Fruit fly (Drosophila melanogaster) whole organism, wandering third instar larva: ENCODE measurements around the gene CG4390.

Experiments
- Abd-B ChIP-seq: fragments of >200 bp; optimal IDR thresholded peaks from 2 replicates; lab custom pipeline; 2017; ENCODE audit warnings: missing biosample characterization, missing genetic modification characterization
- CG32264 ChIP-seq: fragments of 200-800 bp; sonication (Bioruptor generic); optimal IDR thresholded peaks from 2 replicates; lab custom pipeline; 2016; ENCODE audit warnings: missing biosample characterization, missing genetic modification characterization
- CG9705 ChIP-seq: fragments of 200-800 bp; sonication (Bioruptor generic); optimal IDR thresholded peaks from 2 replicates; lab custom pipeline; 2018; ENCODE audit warnings: missing biosample characterization, mild to moderate bottlenecking, missing genetic modification characterization
- CrebA ChIP-seq: fragments of 200-800 bp; sonication (Bioruptor generic); optimal IDR thresholded peaks from 2 replicates; lab custom pipeline; 2016; ENCODE audit warnings: missing biosample characterization, mild to moderate bottlenecking, missing genetic modification characterization, borderline replicate concordance
- Dfd ChIP-seq: fragments of >200 bp; optimal IDR thresholded peaks from 2 replicates; lab custom pipeline; 2017; ENCODE audit warnings: missing biosample characterization, missing genetic modification characterization
- Dif ChIP-seq: fragments of 200-275, 200-300 bp; sonication (Bioruptor generic); optimal IDR thresholded peaks from 2 replicates; lab custom pipeline; 2018; ENCODE audit warnings: missing biosample characterization, missing genetic modification characterization; ENCODE audit not compliant: partially characterized antibody
- GATAd ChIP-seq: sonication (Bioruptor generic); optimal IDR thresholded peaks from 2 replicates; lab custom pipeline; 2016; ENCODE audit warnings: missing biosample characterization, missing genetic modification characterization
- HLH106 ChIP-seq: fragments of 200-800 bp; optimal IDR thresholded peaks from 3 replicates; lab custom pipeline; 2019; ENCODE audit warnings: missing biosample characterization, mild to moderate bottlenecking, missing genetic modification characterization, moderate library complexity
- Hnf4 ChIP-seq: fragments of 200-800 bp; sonication (Bioruptor generic); optimal IDR thresholded peaks from 2 replicates; lab custom pipeline; 2016; ENCODE audit warnings: missing biosample characterization, mild to moderate bottlenecking, missing genetic modification characterization
- Hr78 ChIP-seq: fragments of >200 bp; optimal IDR thresholded peaks from 2 replicates; lab custom pipeline; 2017; ENCODE audit warnings: missing biosample characterization, missing genetic modification characterization
- Hr83 ChIP-seq: fragments of 200-300 bp; sonication (Bioruptor generic); optimal IDR thresholded peaks from 2 replicates; lab custom pipeline; 2016; ENCODE audit warnings: missing biosample characterization, mild to moderate bottlenecking, missing genetic modification characterization, moderate library complexity; ENCODE audit not compliant: poor library complexity, severe bottlenecking
- Jra ChIP-seq: sonication (Bioruptor generic); optimal IDR thresholded peaks from 2 replicates; lab custom pipeline; 2016; ENCODE audit warnings: missing biosample characterization, missing genetic modification characterization
- Mio ChIP-seq: sonication (Bioruptor generic); optimal IDR thresholded peaks from 2 replicates; lab custom pipeline; 2016; ENCODE audit warnings: missing biosample characterization, missing genetic modification characterization
- Myc ChIP-seq: fragments of >200 bp; optimal IDR thresholded peaks from 2 replicates; lab custom pipeline; 2017
- N ChIP-seq: fragments of >200 bp; optimal IDR thresholded peaks from 2 replicates; lab custom pipeline; 2018; ENCODE audit warnings: missing biosample characterization, missing external identifiers, missing genetic modification characterization
- OdsH ChIP-seq: fragments of 200-800 bp; sonication (Bioruptor generic); optimal IDR thresholded peaks from 2 replicates; lab custom pipeline; 2016; ENCODE audit warnings: missing biosample characterization, mild to moderate bottlenecking, missing genetic modification characterization
- Rel ChIP-seq, 2 experiments: fragments of 200-800 bp; sonication (Bioruptor generic) in 1 of 2; optimal IDR thresholded peaks; 2 replicates in 1 of 2; 3 replicates in 1 of 2; lab custom pipeline; 2016 to 2019; ENCODE audit warnings: mild to moderate bottlenecking in 2 of 2, missing biosample characterization in 2 of 2, missing genetic modification characterization in 2 of 2, moderate library complexity in 1 of 2
- Sp1 ChIP-seq: fragments of 200-800 bp; sonication (Bioruptor generic); optimal IDR thresholded peaks from 3 replicates; lab custom pipeline; 2019; ENCODE audit warnings: missing biosample characterization, mild to moderate bottlenecking, missing genetic modification characterization, moderate library complexity
- Vsx2 ChIP-seq: fragments of 200-300, 225-300 bp; sonication (Bioruptor generic); optimal IDR thresholded peaks from 2 replicates; lab custom pipeline; 2018; ENCODE audit warnings: missing biosample characterization, missing genetic modification characterization; ENCODE audit not compliant: partially characterized antibody
- br ChIP-seq: fragments of 200-800 bp; sonication (Bioruptor generic); optimal IDR thresholded peaks from 2 replicates; lab custom pipeline; 2016; ENCODE audit warnings: missing biosample characterization, missing genetic modification characterization
- brk ChIP-seq: fragments of 200-800 bp; sonication (Bioruptor generic); optimal IDR thresholded peaks from 2 replicates; lab custom pipeline; 2016; ENCODE audit warnings: missing biosample characterization, mild to moderate bottlenecking, missing genetic modification characterization
- dl ChIP-seq, 2 experiments: fragments of 175-275, 200-275 bp in 1 of 2; fragments of 200-275 bp in 1 of 2; sonication (Bioruptor generic); optimal IDR thresholded peaks; lab custom pipeline; 2018; ENCODE audit warnings: mild to moderate bottlenecking in 2 of 2, missing biosample characterization in 2 of 2, missing genetic modification characterization in 2 of 2, moderate library complexity in 2 of 2; ENCODE audit not compliant: partially characterized antibody in 2 of 2, insufficient read depth in 1 of 2
- dmrt93B ChIP-seq: fragments of 200-800 bp; sonication (Bioruptor generic); optimal IDR thresholded peaks from 2 replicates; lab custom pipeline; 2018; ENCODE audit warnings: missing biosample characterization, mild to moderate bottlenecking, missing genetic modification characterization
- dsf ChIP-seq: sonication (Bioruptor generic); optimal IDR thresholded peaks from 2 replicates; lab custom pipeline; 2016; ENCODE audit warnings: missing biosample characterization, missing genetic modification characterization, borderline replicate concordance
- ey ChIP-seq: fragments of 200-800 bp; sonication (Bioruptor generic); optimal IDR thresholded peaks from 2 replicates; lab custom pipeline; 2016; ENCODE audit warnings: missing biosample characterization, missing genetic modification characterization
- foxo ChIP-seq, 2 experiments: fragments of 200-800 bp; sonication (Bioruptor generic); optimal IDR thresholded peaks; 2 replicates in 1 of 2; 3 replicates in 1 of 2; lab custom pipeline; 2016 to 2017; ENCODE audit warnings: missing biosample characterization in 2 of 2, missing genetic modification characterization in 2 of 2
- fru ChIP-seq: fragments of 200-800 bp; sonication (Bioruptor generic); optimal IDR thresholded peaks from 3 replicates; lab custom pipeline; 2016; ENCODE audit warnings: missing biosample characterization, mild to moderate bottlenecking, missing genetic modification characterization
- h ChIP-seq: fragments of 200-800 bp; sonication (Bioruptor generic); optimal IDR thresholded peaks from 3 replicates; lab custom pipeline; 2016; ENCODE audit warnings: missing biosample characterization, mild to moderate bottlenecking, missing genetic modification characterization
- jim ChIP-seq: fragments of 175-275, 200-325 bp; sonication (Bioruptor generic); optimal IDR thresholded peaks from 2 replicates; lab custom pipeline; 2016; ENCODE audit warnings: missing biosample characterization, mild to moderate bottlenecking, missing genetic modification characterization
- lola ChIP-seq: fragments of >200 bp; optimal IDR thresholded peaks from 2 replicates; lab custom pipeline; 2017; ENCODE audit warnings: missing biosample characterization, missing genetic modification characterization
- pan ChIP-seq: fragments of >200 bp; optimal IDR thresholded peaks from 2 replicates; lab custom pipeline; 2017
- psq ChIP-seq: fragments of 200-800 bp; sonication (Bioruptor generic); optimal IDR thresholded peaks from 3 replicates; lab custom pipeline; 2017; ENCODE audit warnings: missing biosample characterization, mild to moderate bottlenecking, missing genetic modification characterization, moderate library complexity
- rgr ChIP-seq: fragments of 200-800 bp; sonication (Bioruptor generic); optimal IDR thresholded peaks from 3 replicates; lab custom pipeline; 2016; ENCODE audit warnings: missing biosample characterization, mild to moderate bottlenecking, missing genetic modification characterization
- sage ChIP-seq: fragments of 200-800 bp; sonication (Bioruptor generic); optimal IDR thresholded peaks from 2 replicates; lab custom pipeline; 2016; ENCODE audit warnings: missing biosample characterization, mild to moderate bottlenecking, missing genetic modification characterization
- sv ChIP-seq: fragments of 200-800 bp; sonication (Bioruptor generic); optimal IDR thresholded peaks from 3 replicates; lab custom pipeline; 2016; ENCODE audit warnings: missing biosample characterization, missing genetic modification characterization
- tai ChIP-seq: sonication (Bioruptor generic); optimal IDR thresholded peaks from 2 replicates; lab custom pipeline; 2016; ENCODE audit warnings: missing biosample characterization, missing genetic modification characterization
- usp ChIP-seq: fragments of >200 bp; optimal IDR thresholded peaks from 2 replicates; lab custom pipeline; 2017; ENCODE audit warnings: missing biosample characterization, missing genetic modification characterization
- woc ChIP-seq: sonication (Bioruptor generic); optimal IDR thresholded peaks from 2 replicates; lab custom pipeline; 2016; ENCODE audit warnings: missing biosample characterization, mild to moderate bottlenecking, missing genetic modification characterization

Gene CG4390

DNA sequence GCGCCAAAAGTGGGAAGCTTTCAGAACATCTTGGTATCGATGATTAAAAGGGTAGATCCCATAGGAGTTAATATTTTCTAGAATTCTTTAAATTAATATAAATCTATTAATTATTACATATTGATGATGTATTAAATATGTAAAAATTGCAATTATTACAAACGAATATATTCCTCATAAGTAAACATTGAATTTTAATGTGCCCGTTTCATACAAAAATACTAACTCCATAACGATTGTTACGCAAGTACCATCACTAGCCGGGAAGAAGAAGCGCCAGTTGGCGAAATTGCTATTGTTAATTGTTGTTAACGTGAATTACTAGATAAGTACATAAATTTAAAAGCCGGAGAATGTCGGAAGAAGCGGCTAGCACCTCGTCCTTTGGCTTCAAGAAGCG, 2.0 kb downstream of the CG4390 start, which contains the start of gene mdlc:
mdlc (plus strand) TSS at position 248 of the 400 bp plus-strand sequence.
- TF ChIP-seq dmrt93B (GFP tag; lab: Kevin White, UChicago): no peak
- TF ChIP-seq foxo (GFP tag; optimal IDR thresholded peaks at IDR 0.05; lab: Kevin White, UChicago): peak in 1 of 2 experiments; percentile 23
- TF ChIP-seq, all 38 proteins: peak for 1

dm6 chr3R:20055809-20056208, 3.7 kb downstream of the CG4390 start, which contains the start of gene CG17193:
CG17193 (minus strand) TSS chr3R:20056097.
- no peak for TF ChIP-seq dmrt93B (GFP tag; lab: Kevin White, UChicago)
- TF ChIP-seq brk: no peak
- no peak for TF ChIP-seq Dif (GFP tag; lab: Kevin White, UChicago)
- no peak for TF ChIP-seq HLH106 (tag; lab: Kevin White, UChicago)
- TF ChIP-seq Abd-B (GFP tag; lab: Kevin White, UChicago): no peak
- TF ChIP-seq Hnf4: no peak
- no peak for TF ChIP-seq fru (GFP tag; lab: Kevin White, UChicago)
- TF ChIP-seq h (GFP tag; lab: Kevin White, UChicago): no peak
- no peak for TF ChIP-seq Dfd (GFP tag; lab: Kevin White, UChicago)
- no peak for TF ChIP-seq psq (GFP tag; lab: Kevin White, UChicago)
- no peak for TF ChIP-seq OdsH (GFP tag; lab: Kevin White, UChicago)
- no peak for TF ChIP-seq Hr83 (GFP tag; lab: Kevin White, UChicago)
- TF ChIP-seq, all 38 proteins: peak for 0

DNA sequence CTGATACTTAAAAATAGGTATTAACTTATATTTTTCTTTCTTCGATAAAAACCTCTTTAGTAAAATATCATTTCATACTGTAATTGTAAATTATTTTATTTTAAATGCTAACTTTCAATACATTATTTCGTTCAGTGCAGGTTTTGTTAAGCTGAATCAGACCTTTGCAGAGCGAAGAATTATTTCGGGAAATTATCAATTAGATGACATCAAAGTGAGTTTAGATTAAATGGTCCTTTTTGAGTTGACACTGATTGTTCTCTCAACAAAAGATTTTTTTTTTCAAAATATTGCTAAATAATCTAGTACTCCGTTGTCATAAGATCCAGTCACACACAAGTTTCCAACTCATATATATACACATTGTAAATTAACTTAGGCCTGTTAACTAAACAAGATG, 17.1 kb downstream of the CG4390 start, which contains the start of the genes CG33934 and Indy-2:
CG33934 (plus strand) TSS at position 301 of the 400 bp plus-strand sequence.
Indy-2 (plus strand) TSS at position 301 of the 400 bp plus-strand sequence.
- TF ChIP-seq CrebA (GFP tag; lab: Kevin White, UChicago) (no peak), pan (lab: Kevin White, UChicago) (no peak), HLH106 (tag; lab: Kevin White, UChicago) (no peak), rgr (GFP tag; lab: Kevin White, UChicago) (no peak), Myc (lab: Kevin White, UChicago) (no peak)

DNA sequence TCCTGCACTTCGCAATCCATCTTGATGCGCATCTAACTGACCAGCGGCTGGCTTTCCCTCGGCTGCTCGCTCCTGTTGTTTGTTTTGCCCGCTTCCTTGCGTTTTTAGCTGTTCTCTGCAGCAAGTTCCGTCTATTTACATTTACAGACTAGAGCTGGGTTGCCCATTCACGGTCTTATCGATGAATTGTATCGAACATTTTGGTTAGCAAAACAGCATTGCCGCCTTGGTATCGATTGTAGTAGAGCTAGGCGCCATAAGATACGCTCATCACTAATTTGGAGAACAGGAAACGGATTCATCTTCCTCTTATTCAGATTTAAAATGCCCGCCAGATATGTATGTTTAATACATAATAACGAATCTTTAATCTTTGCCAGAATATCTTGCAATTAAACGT, 23.7 kb downstream of the CG4390 start, which contains the start of gene Regnase-1:
Regnase-1 (minus strand) TSS at position 170 of the 400 bp plus-strand sequence.
- no peak for TF ChIP-seq dl (GFP tag; optimal IDR thresholded peaks at IDR 0.05; lab: Kevin White, UChicago; ENCODE audit: insufficient read depth in 1 of 2, partially characterized antibody in 2 of 2)
- TF ChIP-seq sv: peak; percentile 83
- TF ChIP-seq CG9705: peak; percentile 90
- peak; percentile 81 for TF ChIP-seq HLH106 (tag; lab: Kevin White, UChicago)
- TF ChIP-seq woc (GFP tag; lab: Kevin White, UChicago): peak; percentile 23
- no peak for TF ChIP-seq Dif (GFP tag; lab: Kevin White, UChicago)
- TF ChIP-seq ey (GFP tag; lab: Kevin White, UChicago): peak; percentile 57
- no peak for TF ChIP-seq Hr78
- TF ChIP-seq dsf (GFP tag; lab: Kevin White, UChicago): peak; percentile 21
- no peak for TF ChIP-seq GATAd
- TF ChIP-seq psq (GFP tag; lab: Kevin White, UChicago): peak; percentile 59
- no peak for TF ChIP-seq brk
- TF ChIP-seq CrebA (GFP tag; lab: Kevin White, UChicago): no peak
- no peak for TF ChIP-seq Rel (GFP tag; optimal IDR thresholded peaks at IDR 0.05; lab: Kevin White, UChicago)
- no peak for TF ChIP-seq Rel (tag; optimal IDR thresholded peaks at IDR 0.05; lab: Kevin White, UChicago)
- no peak for TF ChIP-seq N (GFP tag; lab: Kevin White, UChicago)
- peak; percentile 72 for TF ChIP-seq Jra (GFP tag; lab: Kevin White, UChicago)
- no peak for TF ChIP-seq jim (GFP tag; lab: Kevin White, UChicago)
- TF ChIP-seq Abd-B (GFP tag; lab: Kevin White, UChicago): no peak
- no peak for TF ChIP-seq Vsx2 (GFP tag; lab: Kevin White, UChicago)
- TF ChIP-seq fru (GFP tag; lab: Kevin White, UChicago): peak; percentile 82
- TF ChIP-seq OdsH (GFP tag; lab: Kevin White, UChicago): peak; percentile 84
- TF ChIP-seq tai (GFP tag; lab: Kevin White, UChicago): no peak
- peak in 1 of 2 experiments; percentile 80 for TF ChIP-seq foxo (GFP tag; optimal IDR thresholded peaks at IDR 0.05; lab: Kevin White, UChicago)
- no peak for TF ChIP-seq Dfd (GFP tag; lab: Kevin White, UChicago)
- TF ChIP-seq h (GFP tag; lab: Kevin White, UChicago): peak; percentile 87
- peak; percentile 95 for TF ChIP-seq Hr83 (GFP tag; lab: Kevin White, UChicago)
- peak; percentile 88 for TF ChIP-seq dmrt93B (GFP tag; lab: Kevin White, UChicago)
- peak; percentile 58 for TF ChIP-seq Mio (GFP tag; lab: Kevin White, UChicago)
- TF ChIP-seq CG32264 (GFP tag; lab: Kevin White, UChicago): no peak
- TF ChIP-seq rgr (GFP tag; lab: Kevin White, UChicago): peak; percentile 93
- no peak for TF ChIP-seq sage (GFP tag; lab: Kevin White, UChicago)
- TF ChIP-seq Sp1 (GFP tag; lab: Kevin White, UChicago): peak; percentile 84
- TF ChIP-seq Myc (lab: Kevin White, UChicago): peak; percentile 4
- no peak for TF ChIP-seq usp (GFP tag; lab: Kevin White, UChicago)
- no peak for TF ChIP-seq Hnf4
- no peak for TF ChIP-seq lola (GFP tag; lab: Kevin White, UChicago)
- peak; percentile 79 for TF ChIP-seq br
- no peak for TF ChIP-seq pan (lab: Kevin White, UChicago)
